Fruit fly (Drosophila melanogaster) whole organism, larva: ENCODE measurements around the gene lab.

Source experiments
- noc ChIP-seq: fragments of 200-800 bp; sonication (Bioruptor generic); optimal IDR thresholded peaks from 3 replicates; lab custom pipeline; 2019; ENCODE audit warnings: missing biosample characterization, mild to moderate bottlenecking, missing genetic modification characterization, moderate library complexity

lab gene

DNA sequence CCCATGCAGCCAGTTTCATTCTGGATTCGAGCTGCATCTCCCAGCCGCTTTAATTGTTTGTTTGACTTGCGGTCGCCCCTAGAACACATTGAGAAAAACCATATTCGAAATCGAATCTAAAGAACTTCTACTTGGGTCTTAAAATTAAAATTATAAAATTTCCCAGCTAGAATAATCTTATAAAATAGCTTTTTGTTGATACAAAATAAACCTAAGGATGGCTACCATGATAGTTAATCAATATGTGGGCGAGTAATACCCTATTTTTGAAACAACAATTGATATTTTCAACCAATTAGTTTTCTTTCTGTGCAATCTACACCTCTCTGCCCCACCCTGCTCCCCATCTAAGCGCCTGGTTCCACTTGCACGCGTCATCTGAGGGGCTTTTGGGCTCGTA, 3.8 kb downstream of the lab start:
- TF ChIP-seq noc (tag; lab: Kevin White, UChicago), result no peak

DNA sequence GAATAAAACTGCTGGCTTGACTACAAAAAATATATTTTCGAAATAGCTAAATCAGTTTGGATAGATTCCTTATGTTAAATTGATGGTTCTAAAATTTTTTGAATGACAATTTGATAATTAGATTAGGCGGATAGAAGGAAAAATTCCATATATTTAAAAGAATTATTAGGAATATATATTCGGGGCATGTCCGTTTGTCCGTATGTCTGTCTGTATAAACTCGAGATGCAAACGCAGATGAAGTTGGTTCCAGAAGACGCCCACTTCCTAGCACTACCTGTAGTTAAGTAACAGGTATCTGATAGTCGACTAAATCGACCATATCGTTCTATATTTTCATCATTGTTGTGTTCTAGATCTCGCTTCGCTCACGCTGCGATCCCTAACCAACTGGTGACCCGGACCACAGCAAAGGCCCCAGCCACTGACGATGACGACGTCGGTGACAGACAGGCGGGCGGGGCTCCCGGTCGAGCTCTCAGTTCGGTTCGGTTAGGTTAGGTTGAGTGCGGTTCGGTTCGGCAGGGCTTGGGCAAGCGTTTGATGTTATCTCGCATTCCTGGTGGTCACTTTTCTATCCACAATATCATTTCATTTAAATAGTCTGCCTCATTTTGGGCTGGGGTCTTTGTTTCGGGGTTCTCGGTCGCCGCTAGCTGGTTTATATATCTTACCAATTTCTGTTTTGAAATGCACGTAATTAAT, 5.9 kb downstream of the lab start:
- no peak for TF ChIP-seq noc (tag; lab: Kevin White, UChicago)

DNA sequence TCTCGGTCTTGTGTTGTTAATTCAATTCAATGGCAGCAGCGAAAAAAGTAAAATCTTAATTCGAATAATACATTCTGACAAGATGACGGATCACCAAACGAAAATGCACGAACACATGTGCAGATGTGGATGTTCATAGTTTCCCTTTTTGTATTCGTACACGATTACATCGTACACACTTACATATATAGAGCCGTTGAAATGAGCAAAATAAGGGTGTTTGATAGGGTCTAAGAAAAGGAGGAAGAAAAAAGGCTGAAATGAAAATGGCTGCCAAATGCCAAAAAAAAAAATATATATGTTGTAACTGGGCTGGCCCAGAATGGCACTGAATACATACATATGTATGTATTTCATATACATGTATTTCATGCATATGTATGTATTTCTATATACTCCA, 10.2 kb downstream of the lab start:
- TF ChIP-seq noc (tag; lab: Kevin White, UChicago), result no peak

DNA sequence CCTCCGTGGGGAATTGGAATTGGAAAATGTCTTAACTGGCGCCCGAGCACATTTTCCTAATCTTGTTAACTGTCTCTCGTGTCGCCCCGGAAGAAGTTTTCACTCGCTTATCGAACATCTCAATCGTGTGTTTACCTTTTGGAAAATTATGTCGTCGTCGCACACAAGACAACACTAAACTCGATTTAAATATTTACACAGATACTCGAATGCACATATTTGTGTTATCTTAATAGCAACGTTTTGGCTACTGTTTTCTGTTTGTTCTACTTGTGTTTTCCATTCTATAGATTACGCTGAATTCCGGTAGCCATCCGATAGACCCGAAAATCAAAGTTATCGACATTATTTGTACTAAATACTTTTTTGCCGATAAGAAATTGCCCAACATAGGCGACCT, 11.1 kb downstream of the lab start:
- no peak for TF ChIP-seq noc (tag; lab: Kevin White, UChicago)

DNA sequence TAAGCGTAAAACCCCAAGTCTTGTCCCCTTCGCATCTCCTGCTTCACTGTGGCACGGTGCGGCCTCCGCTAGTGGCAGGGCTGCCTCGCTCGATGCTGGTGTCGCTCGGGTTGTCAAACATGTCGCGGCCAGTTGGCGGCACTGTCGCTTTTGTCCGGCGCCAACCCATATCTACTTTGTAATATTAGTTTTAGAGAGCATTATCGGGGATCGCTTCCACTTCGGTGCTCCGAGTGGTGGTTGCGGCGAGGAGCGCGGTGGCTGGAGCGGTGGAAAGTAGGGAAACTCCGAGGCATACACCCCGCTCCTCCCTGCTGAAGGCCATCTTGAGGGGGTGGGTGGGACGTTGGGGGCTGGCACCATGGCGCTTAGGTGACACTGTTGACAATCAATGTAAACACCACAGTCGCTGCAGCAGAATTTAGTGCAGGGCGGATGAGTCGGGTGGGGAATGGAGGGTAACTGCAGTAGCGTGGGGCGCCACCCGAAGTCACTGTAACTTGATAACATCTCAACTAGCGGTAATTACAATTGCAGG, 13.2 kb downstream of the lab start:
- TF ChIP-seq noc (tag; lab: Kevin White, UChicago), result no peak

DNA sequence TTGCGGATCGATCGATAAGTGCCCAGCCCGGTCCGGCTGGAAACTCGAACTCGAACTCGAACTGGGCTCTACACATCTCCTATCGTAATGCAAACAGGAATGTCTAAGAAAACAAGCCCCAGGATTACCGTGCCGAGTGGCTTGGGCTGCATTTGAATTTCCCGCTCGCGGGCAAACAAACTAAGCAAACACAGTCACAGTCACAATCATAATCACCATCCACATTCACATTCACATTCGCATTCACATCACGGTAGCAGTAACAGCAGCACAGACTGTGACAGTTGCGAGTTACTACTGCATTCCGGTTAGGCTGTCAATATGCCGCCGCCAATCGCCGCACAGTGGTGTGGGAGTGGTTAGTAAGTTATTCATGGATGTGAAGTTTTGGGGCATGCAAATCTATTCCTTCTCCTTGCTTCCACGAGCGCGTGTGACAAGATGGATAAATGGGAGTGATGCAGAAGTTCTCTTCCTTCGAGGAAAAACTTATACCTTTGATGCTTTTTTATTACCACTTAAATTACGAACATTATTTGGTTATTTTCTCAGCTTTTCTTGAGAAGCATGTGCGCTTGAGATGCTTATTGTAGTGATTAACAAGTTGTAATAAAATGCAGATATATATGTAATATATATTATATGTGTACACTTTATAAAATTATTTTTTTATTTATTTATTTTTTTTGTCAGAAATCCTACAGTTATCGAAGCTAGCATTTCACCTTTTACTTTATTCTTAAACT, 13.8 kb downstream of the lab start:
- TF ChIP-seq noc (tag; lab: Kevin White, UChicago), result no peak

DNA sequence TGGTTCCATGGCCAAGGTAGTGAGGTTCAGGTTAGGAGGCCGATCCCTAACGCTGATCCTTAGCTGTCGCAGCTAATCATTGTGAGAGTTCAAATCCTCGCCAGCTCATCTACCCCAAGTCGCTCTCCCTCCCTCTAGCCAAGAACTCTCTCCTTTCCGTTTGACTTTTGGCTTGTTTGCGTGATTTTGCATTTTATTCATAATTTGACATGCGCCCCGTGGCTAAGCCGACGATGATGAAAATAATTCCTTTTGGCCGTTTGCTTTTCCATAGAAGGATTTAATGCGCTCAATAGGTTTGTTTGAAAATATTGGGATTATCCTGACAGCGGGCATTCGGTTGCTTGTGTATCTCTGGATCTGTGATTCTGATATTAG, 15.1 kb downstream of the lab start:
- no peak for TF ChIP-seq noc (tag; lab: Kevin White, UChicago)

DNA sequence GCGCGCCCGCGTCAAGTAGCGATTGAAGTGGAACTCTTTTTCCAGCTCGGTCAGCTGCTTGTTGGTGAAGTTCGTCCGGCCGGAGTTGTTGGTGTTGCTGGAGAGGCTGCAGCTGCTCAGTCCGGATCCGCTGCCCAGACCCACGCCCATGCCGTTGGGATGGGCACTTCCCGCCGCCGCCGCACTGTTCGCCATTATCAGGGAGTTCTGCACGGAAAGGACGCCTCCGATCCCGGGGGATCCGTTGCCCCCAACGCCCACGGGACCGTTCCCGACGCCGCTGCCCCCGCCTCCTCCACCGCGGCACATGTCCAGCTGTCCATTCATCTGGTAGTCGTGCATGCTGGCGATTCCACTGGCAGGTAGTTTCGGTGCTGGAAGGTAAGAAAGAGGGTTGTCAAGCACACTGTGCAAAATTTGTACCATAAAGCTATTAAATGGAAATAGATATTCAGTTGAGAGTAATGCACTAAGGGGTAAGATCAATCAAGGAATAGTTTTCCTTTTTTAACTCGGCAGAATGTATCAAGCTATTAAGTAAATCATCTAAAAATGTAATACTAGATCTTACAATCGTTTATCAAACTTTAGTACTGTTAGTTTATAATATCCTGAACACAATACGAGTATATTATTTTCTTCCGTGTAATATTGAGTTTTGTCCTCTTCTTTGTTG, 15.6 kb downstream of the lab start:
- TF ChIP-seq noc (tag; lab: Kevin White, UChicago), result no peak

DNA sequence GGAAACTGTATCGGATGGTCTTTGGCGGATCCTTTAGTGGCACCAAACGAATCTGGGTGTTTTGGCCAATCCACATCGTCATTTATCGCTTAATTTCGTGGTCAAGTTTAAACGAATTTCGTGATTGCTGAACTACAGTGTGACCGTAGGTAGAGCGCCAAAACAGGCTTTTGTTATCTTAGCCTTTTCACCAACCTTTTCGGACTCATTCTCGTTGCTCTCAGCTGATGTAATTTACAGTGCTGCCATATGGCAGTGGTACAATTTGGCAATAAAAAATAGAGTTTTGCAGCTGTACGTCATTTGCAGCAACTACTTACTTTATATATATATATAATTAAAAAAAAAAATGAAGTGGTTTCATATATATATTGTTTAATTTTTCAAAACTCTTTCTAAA, 18.4 kb downstream of the lab start, which contains the start of gene agt:
Gene agt, minus strand, starts transcription at position 160 of the 400 bp plus-strand sequence.
- TF ChIP-seq noc (tag; lab: Kevin White, UChicago), result no peak

DNA sequence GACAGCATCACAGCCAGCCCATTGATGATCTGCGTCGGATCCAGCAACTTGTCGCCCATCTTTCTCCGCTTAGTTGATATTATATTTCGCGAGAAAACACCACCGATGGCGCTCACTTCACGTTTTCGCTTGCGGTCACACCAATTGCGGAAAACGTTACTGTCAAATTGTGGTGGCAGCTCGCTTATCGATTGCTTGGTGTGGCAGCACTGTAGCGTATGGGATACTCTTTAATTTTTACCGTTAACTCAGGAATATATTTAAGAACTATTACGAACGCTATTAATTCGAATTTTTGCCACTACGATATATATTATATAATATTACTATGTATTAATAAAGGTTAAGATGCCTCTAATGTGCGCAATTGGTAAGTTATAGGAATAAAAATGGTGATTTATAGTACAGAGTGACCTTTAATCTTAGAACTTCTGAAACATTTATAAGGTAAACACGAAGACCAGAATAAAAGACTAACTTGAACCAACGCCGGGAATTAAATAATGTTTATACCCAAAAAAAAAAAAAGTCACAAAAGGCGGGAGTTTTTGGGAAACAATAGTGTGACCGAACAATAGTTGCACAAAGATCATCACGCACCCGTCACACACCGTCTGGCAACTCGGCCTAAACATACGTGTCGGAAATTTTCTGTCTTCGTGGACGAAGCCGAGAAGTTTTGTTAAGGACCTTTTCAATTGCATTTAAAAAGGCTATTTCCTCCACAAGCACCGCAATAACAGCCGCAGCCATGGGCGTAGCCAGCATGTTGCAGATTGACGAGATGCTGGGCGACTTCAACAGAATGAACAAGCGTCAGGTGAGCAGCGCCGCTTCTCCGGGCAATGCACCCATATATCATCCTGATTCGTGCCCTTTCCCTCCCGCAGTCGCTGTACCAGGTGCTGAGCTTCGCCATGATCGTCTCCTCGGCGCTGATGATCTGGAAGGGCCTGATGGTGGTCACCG, 20.8 kb downstream of the lab start, which contains the start of the genes CG1307 and twr:
Gene CG1307, minus strand, starts transcription at position 165 of the 969 bp plus-strand sequence.
Gene twr, plus strand, starts transcription at position 605 of the 969 bp plus-strand sequence.
- no peak for TF ChIP-seq noc (tag; lab: Kevin White, UChicago)

DNA sequence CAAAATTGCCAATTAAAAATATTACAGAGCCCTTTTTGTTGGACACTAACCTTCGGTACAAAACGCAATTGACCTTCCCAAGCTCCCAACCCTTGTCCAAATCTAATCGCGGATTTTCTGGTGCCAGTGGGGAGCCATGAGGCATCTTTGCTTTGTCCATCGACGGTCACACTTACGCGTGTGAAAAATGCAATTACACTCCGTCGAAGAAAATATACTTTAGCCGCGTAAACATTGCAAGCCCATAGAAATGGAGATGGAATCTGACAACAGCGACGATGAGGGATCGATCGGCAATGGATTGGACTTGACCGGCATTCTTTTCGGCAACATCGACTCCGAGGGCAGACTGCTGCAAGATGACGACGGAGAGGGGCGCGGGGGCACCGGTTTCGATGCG, 31.6 kb downstream of the lab start, which contains the start of gene Taf1:
Gene Taf1, plus strand, starts transcription at position 150 of the 400 bp plus-strand sequence.
- no peak for TF ChIP-seq noc (tag; lab: Kevin White, UChicago)

DNA sequence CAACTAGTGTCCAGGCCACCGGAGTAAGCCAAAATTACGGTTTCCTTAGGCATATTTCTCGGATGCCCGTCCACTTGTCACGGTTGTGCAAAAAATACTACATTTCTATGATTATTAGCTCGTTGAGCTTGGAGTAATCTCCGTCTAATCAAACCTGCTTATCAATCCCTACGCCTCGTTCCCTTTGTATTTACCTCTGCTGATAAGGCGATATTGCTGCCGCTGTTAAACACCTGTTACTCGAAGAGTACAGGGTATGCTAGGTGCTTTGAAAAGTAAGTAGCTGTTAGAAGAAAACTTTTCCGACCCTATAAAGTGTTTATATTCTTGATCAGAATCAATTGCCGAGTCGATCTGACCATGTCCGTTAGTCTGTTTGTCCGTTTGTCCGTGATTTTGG, 34.1 kb downstream of the lab start, which contains the start of gene Ass:
Gene Ass, minus strand, starts transcription at position 101 of the 400 bp plus-strand sequence.
- TF ChIP-seq noc (tag; lab: Kevin White, UChicago), result no peak

DNA sequence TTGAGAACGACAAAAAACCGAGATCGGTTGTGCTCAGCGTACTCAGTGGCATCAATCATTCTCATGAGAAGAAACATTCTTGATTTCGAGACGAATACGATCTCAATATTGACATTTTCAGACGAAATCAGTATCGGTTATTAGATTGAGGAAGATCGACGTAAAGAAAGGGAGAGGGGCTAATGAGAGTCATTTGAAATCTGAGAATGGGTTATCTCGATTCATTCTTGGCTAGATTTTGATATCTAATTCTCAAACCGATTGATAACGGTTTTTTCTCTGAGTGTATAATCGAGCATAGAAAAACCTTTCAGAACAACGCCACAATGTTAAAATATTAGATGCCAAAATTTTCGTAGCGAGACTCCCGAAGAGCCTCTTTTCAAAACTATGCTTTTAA, 37.5 kb downstream of the lab start, which contains the start of gene CG31286:
Gene CG31286, plus strand, starts transcription at position 301 of the 400 bp plus-strand sequence.
- TF ChIP-seq noc (tag; lab: Kevin White, UChicago), result no peak

DNA sequence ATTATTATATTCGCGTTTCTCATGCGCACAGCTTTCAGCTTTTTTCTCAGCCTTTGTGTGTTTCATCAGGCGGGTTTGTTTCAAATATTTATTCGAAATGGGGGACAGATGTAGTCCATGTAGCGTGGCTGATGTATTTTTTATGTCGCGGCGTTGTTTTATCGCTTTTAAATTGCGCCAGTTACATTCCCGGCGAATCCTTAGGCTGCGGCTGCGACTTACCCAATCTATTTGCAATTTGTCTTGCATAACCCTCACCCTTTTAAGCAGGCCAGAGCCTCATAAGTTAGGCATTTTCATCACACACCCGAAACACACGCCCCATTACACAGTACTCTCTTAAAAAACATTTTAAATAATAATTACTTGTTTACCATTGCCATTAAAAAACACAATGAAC, 48.5 kb downstream of the lab start, which contains the start of gene sunz:
Gene sunz, plus strand, starts transcription at position 301 of the 400 bp plus-strand sequence.
- TF ChIP-seq noc (tag; lab: Kevin White, UChicago), result no peak
